Fruit fly (Drosophila melanogaster) whole organism, embryonic: Measurements from ENCODE around the gene CG44303.

Experiments used
- ATbp ChIP-seq: fragments of 200-800 bp; sonication (Bioruptor generic); optimal IDR thresholded peaks from 2 replicates; lab custom pipeline; 2017; ENCODE audit warnings: missing biosample characterization, mild to moderate bottlenecking, missing genetic modification characterization, missing genetic modification reagents
- Ada2b ChIP-seq: fragments of 200-800 bp; sonication (Bioruptor generic); IDR thresholded peaks from 2 replicates; pipeline ENCODE4 v1.3.6; 2022; ENCODE audit warnings: missing biosample characterization, missing genetic modification characterization
- Adf1 ChIP-seq: fragments of 200-800 bp; sonication (Bioruptor generic); IDR thresholded peaks from 2 replicates; pipeline ENCODE4 v1.3.6; 2022; ENCODE audit warnings: missing biosample characterization, missing genetic modification characterization
- B-H2 ChIP-seq: fragments of 200-800 bp; sonication (Bioruptor generic); optimal IDR thresholded peaks from 2 replicates; lab custom pipeline; 2018; ENCODE audit warnings: missing biosample characterization, mild to moderate bottlenecking, missing genetic modification characterization
- Blimp-1 ChIP-seq: fragments of 200-800 bp; sonication (Bioruptor generic); optimal IDR thresholded peaks from 3 replicates; lab custom pipeline; 2018; ENCODE audit warnings: missing biosample characterization, missing genetic modification characterization, mild to moderate bottlenecking, moderate library complexity, missing genetic modification reagents
- CG1024 ChIP-seq: fragments of 200-800 bp; sonication (Bioruptor generic); IDR thresholded peaks from 2 replicates; pipeline ENCODE4 v1.3.6; 2022; ENCODE audit warnings: missing biosample characterization, missing genetic modification characterization
- CG11456 ChIP-seq: fragments of 200-800 bp; sonication (Bioruptor generic); IDR thresholded peaks from 3 replicates; pipeline ENCODE4 v1.3.6; 2022; ENCODE audit warnings: missing biosample characterization, missing genetic modification characterization
- CG1233 ChIP-seq: fragments of 200-800 bp; sonication (Bioruptor generic); optimal IDR thresholded peaks from 4 replicates; lab custom pipeline; 2018; ENCODE audit warnings: missing biosample characterization, mild to moderate bottlenecking, missing genetic modification characterization
- CG14050 ChIP-seq: fragments of 200-800 bp; sonication (Bioruptor generic); IDR thresholded peaks from 3 replicates; pipeline ENCODE4 v1.3.6; 2022; ENCODE audit warnings: missing biosample characterization, missing genetic modification characterization
- CG15514 ChIP-seq: fragments of 200-800 bp; sonication (Bioruptor generic); optimal IDR thresholded peaks from 3 replicates; lab custom pipeline; 2017; ENCODE audit warnings: missing biosample characterization, missing genetic modification characterization, mild to moderate bottlenecking, moderate library complexity, missing genetic modification reagents
- CG16815 ChIP-seq: fragments of 200-800 bp; sonication (Bioruptor generic); optimal IDR thresholded peaks from 3 replicates; lab custom pipeline; 2017; ENCODE audit warnings: missing biosample characterization, mild to moderate bottlenecking, missing genetic modification characterization
- CG17385 ChIP-seq: fragments of 200-800 bp; sonication (Bioruptor generic); optimal IDR thresholded peaks from 3 replicates; lab custom pipeline; 2018; ENCODE audit warnings: missing biosample characterization, mild to moderate bottlenecking, missing genetic modification characterization
- CG17829 ChIP-seq: fragments of 200-800 bp; optimal IDR thresholded peaks from 2 replicates; lab custom pipeline; 2019; ENCODE audit warnings: missing biosample characterization, mild to moderate bottlenecking, missing genetic modification characterization, moderate library complexity
- CG18262 ChIP-seq: fragments of 200-800 bp; optimal IDR thresholded peaks from 3 replicates; lab custom pipeline; 2019; ENCODE audit warnings: missing biosample characterization, mild to moderate bottlenecking, missing genetic modification characterization, moderate library complexity
- CG18619 ChIP-seq: fragments of 200-800 bp; sonication (Bioruptor generic); optimal IDR thresholded peaks from 3 replicates; lab custom pipeline; 2017; ENCODE audit warnings: missing biosample characterization, mild to moderate bottlenecking, missing genetic modification characterization
- CG18764 ChIP-seq: fragments of 200-800 bp; sonication (Bioruptor generic); optimal IDR thresholded peaks from 3 replicates; lab custom pipeline; 2016; ENCODE audit warnings: missing biosample characterization, missing genetic modification characterization
- CG2116 ChIP-seq: fragments of 200-800 bp; sonication (Bioruptor generic); optimal IDR thresholded peaks from 3 replicates; lab custom pipeline; 2018; ENCODE audit warnings: missing biosample characterization, mild to moderate bottlenecking, missing genetic modification characterization
- CG2678 ChIP-seq: fragments of 200-800 bp; sonication (Bioruptor generic); optimal IDR thresholded peaks from 3 replicates; lab custom pipeline; 2019; ENCODE audit warnings: missing biosample characterization, mild to moderate bottlenecking, missing genetic modification characterization, moderate library complexity
- CG32767 ChIP-seq: fragments of 200-800 bp; sonication (Bioruptor generic); IDR thresholded peaks from 2 replicates; pipeline ENCODE4 v1.3.6; 2022; ENCODE audit warnings: missing biosample characterization, missing genetic modification characterization
- CG33557 ChIP-seq: fragments of 200-800 bp; sonication (Bioruptor generic); optimal IDR thresholded peaks from 2 replicates; lab custom pipeline; 2019; ENCODE audit warnings: missing biosample characterization, mild to moderate bottlenecking, missing genetic modification characterization, moderate library complexity
- CG3838 ChIP-seq: fragments of 200-800 bp; sonication (Bioruptor generic); optimal IDR thresholded peaks from 3 replicates; lab custom pipeline; 2016; ENCODE audit warnings: missing biosample characterization, missing genetic modification characterization
- CG4404 ChIP-seq: fragments of 200-800 bp; sonication (Bioruptor generic); IDR thresholded peaks from 2 replicates; pipeline ENCODE4 v1.3.6; 2022; ENCODE audit warnings: missing biosample characterization, missing genetic modification characterization
- CG4820 ChIP-seq: fragments of 200-800 bp; sonication (Bioruptor generic); optimal IDR thresholded peaks from 3 replicates; lab custom pipeline; 2016; ENCODE audit warnings: missing biosample characterization, missing genetic modification characterization
- E2f2 ChIP-seq: fragments of 200-800 bp; sonication (Bioruptor generic); IDR thresholded peaks from 2 replicates; pipeline ENCODE4 v1.3.6; 2022; ENCODE audit warnings: missing biosample characterization, missing genetic modification characterization
- Fer1 ChIP-seq: fragments of 200-800 bp; sonication (Bioruptor generic); optimal IDR thresholded peaks from 2 replicates; lab custom pipeline; 2017; ENCODE audit warnings: missing biosample characterization, mild to moderate bottlenecking, missing genetic modification characterization
- Hmr ChIP-seq: fragments of 200-800 bp; sonication (Bioruptor generic); optimal IDR thresholded peaks from 3 replicates; lab custom pipeline; 2017; ENCODE audit warnings: mild to moderate bottlenecking, missing biosample characterization, missing genetic modification reagents, missing genetic modification characterization
- MTF-1 ChIP-seq: fragments of 200-800 bp; sonication (Bioruptor generic); optimal IDR thresholded peaks from 2 replicates; lab custom pipeline; 2018; ENCODE audit warnings: missing biosample characterization, mild to moderate bottlenecking, missing genetic modification characterization, borderline replicate concordance
- Med ChIP-seq: fragments of 200-800 bp; sonication (Bioruptor generic); peaks from one replicate; lab custom pipeline; 2016; ENCODE audit warnings: missing biosample characterization, missing genetic modification characterization, mild to moderate bottlenecking, inconsistent platforms, moderate library complexity
- Optix ChIP-seq: fragments of 200-800 bp; sonication (Bioruptor generic); IDR thresholded peaks from 3 replicates; pipeline ENCODE4 v1.3.6; 2022; ENCODE audit warnings: missing biosample characterization, missing genetic modification characterization
- Xrp1 ChIP-seq: fragments of 200-800 bp; sonication (Bioruptor generic); IDR thresholded peaks from 2 replicates; pipeline ENCODE4 v1.3.6; 2022; ENCODE audit warnings: missing biosample characterization, missing genetic modification characterization
- ac ChIP-seq: fragments of 200-800 bp; sonication (Bioruptor generic); optimal IDR thresholded peaks from 3 replicates; lab custom pipeline; 2017; ENCODE audit warnings: missing biosample characterization, mild to moderate bottlenecking, missing genetic modification characterization
- bab2 ChIP-seq: fragments of 200-800 bp; sonication (Bioruptor generic); optimal IDR thresholded peaks from 2 replicates; lab custom pipeline; 2016; ENCODE audit warnings: missing biosample characterization, missing genetic modification characterization
- cg ChIP-seq: fragments of 200-800 bp; sonication (Bioruptor generic); optimal IDR thresholded peaks from 3 replicates; lab custom pipeline; 2019; ENCODE audit warnings: missing biosample characterization, mild to moderate bottlenecking, missing genetic modification characterization, moderate library complexity
- da ChIP-seq: fragments of 200-800 bp; sonication (Bioruptor generic); optimal IDR thresholded peaks from 2 replicates; lab custom pipeline; 2016; ENCODE audit warnings: missing biosample characterization, missing genetic modification characterization
- dm ChIP-seq: fragments of 200-800 bp; sonication (Bioruptor generic); optimal IDR thresholded peaks from 3 replicates; lab custom pipeline; 2016; ENCODE audit warnings: missing biosample characterization, missing genetic modification characterization
- dmrt11E ChIP-seq: fragments of 200-800 bp; sonication (Bioruptor generic); optimal IDR thresholded peaks from 3 replicates; lab custom pipeline; 2018; ENCODE audit warnings: missing biosample characterization, mild to moderate bottlenecking, missing genetic modification characterization, moderate library complexity
- dmrt99B ChIP-seq: fragments of 200-800 bp; sonication (Bioruptor generic); optimal IDR thresholded peaks from 2 replicates; lab custom pipeline; 2018; ENCODE audit warnings: missing biosample characterization, mild to moderate bottlenecking, missing genetic modification characterization, moderate library complexity
- esg ChIP-seq: fragments of 200-800 bp; sonication (Bioruptor generic); conservative IDR thresholded peaks from 2 replicates; pipeline ENCODE4 v1.3.6; 2022; ENCODE audit warnings: missing biosample characterization, missing genetic modification characterization
- gcm ChIP-seq: fragments of 200-800 bp; sonication (Bioruptor generic); optimal IDR thresholded peaks from 2 replicates; lab custom pipeline; 2019; ENCODE audit warnings: missing biosample characterization, mild to moderate bottlenecking, missing genetic modification characterization, moderate library complexity
- gro ChIP-seq: fragments of 200-800 bp; sonication (Bioruptor generic); optimal IDR thresholded peaks from 2 replicates; lab custom pipeline; 2016; ENCODE audit warnings: missing biosample characterization, missing genetic modification characterization
- hkb ChIP-seq, 2 experiments: fragments of 200-800 bp in 1 of 2; fragments of >200 bp in 1 of 2; sonication (Bioruptor generic) in 1 of 2; IDR thresholded peaks in 1 of 2; optimal IDR thresholded peaks in 1 of 2; 2 replicates each; pipeline versions ENCODE4 v1.3.6 to Lab custom; 2017 to 2022; ENCODE audit warnings: missing biosample characterization in 1 of 2, missing genetic modification characterization in 1 of 2
- ind ChIP-seq: fragments of 200-800 bp; sonication (Bioruptor generic); optimal IDR thresholded peaks from 3 replicates; lab custom pipeline; 2016; ENCODE audit warnings: missing biosample characterization, missing genetic modification characterization
- klu ChIP-seq: fragments of 200-800 bp; sonication (Bioruptor generic); IDR thresholded peaks from 2 replicates; pipeline ENCODE4 v1.3.6; 2022; ENCODE audit warnings: missing biosample characterization, missing genetic modification characterization
- nmo ChIP-seq: fragments of 200-800 bp; sonication (Bioruptor generic); optimal IDR thresholded peaks from 2 replicates; lab custom pipeline; 2018; ENCODE audit warnings: missing biosample characterization, mild to moderate bottlenecking, missing genetic modification characterization, moderate library complexity
- schlank ChIP-seq: fragments of 200-800 bp; sonication (Bioruptor generic); optimal IDR thresholded peaks from 2 replicates; lab custom pipeline; 2018; ENCODE audit warnings: missing biosample characterization, mild to moderate bottlenecking, missing genetic modification characterization
- sob ChIP-seq: fragments of 200-800 bp; sonication (Bioruptor generic); IDR thresholded peaks from 2 replicates; pipeline ENCODE4 v1.3.6; 2022; ENCODE audit warnings: missing biosample characterization, missing genetic modification characterization
- sqz ChIP-seq: fragments of 200-800 bp; sonication (Bioruptor generic); optimal IDR thresholded peaks from 3 replicates; lab custom pipeline; 2018; ENCODE audit warnings: missing biosample characterization, mild to moderate bottlenecking, missing genetic modification characterization
- tin ChIP-seq: fragments of 200-800 bp; sonication (Bioruptor generic); optimal IDR thresholded peaks from 3 replicates; lab custom pipeline; 2016; ENCODE audit warnings: missing biosample characterization, missing genetic modification characterization
- tx ChIP-seq: fragments of 200-800 bp; sonication (Bioruptor generic); optimal IDR thresholded peaks from 2 replicates; lab custom pipeline; 2016; ENCODE audit warnings: missing biosample characterization, missing genetic modification characterization
- yki ChIP-seq: fragments of >200 bp; optimal IDR thresholded peaks from 3 replicates; lab custom pipeline; 2018
- zfh1 ChIP-seq: fragments of 200-800 bp; sonication (Bioruptor generic); IDR thresholded peaks from 3 replicates; pipeline ENCODE4 v1.3.6; 2022; ENCODE audit warnings: missing biosample characterization, missing genetic modification characterization

Gene CG44303

DNA sequence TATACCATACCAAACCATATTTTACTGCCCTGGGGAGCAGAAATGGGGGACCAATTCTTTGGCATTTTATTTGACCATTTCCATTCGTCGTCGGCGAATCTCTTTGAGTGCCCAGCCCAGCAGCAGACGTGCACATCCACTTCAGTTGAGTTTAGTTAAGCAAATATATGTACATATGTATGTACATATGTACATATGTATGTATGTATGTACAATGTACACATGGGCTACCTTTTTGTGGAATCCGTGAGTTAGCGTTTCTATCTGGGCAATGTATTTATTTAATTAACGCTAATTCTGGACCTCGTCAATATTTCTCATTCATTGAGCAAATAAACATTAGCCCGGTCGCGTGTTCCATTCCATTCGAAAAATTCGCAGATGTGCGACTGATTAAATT lies 32.7 kb upstream of the CG44303 start (continued):
- TF ChIP-seq CG3838 (GFP tag; lab: Kevin White, UChicago) (no peak), yki (lab: Kevin White, UChicago) (no peak), CG1233 (GFP tag; lab: Kevin White, UChicago) (peak; percentile 47), Med (GFP tag; lab: Kevin White, UChicago) (peak; percentile 81), CG32767 (GFP tag; lab: Robert Waterston, UW) (no peak), sqz (GFP tag; lab: Kevin White, UChicago) (no peak), Hmr (peak; percentile 34), hkb (optimal IDR thresholded peaks at IDR 0.05; lab: Kevin White, UChicago) (no peak), hkb (GFP tag; IDR thresholded peaks at IDR 0.05; lab: Robert Waterston, UW) (peak; percentile 56), cg (no peak), Blimp-1 (peak; percentile 25), ATbp (GFP tag; lab: Kevin White, UChicago) (peak; percentile 52), gcm (GFP tag; lab: Kevin White, UChicago) (no peak), CG15514 (GFP tag; lab: Kevin White, UChicago) (peak; percentile 27), klu (GFP tag; lab: Robert Waterston, UW) (no peak), CG2678 (peak; percentile 45), dm (GFP tag; lab: Kevin White, UChicago) (no peak), esg (GFP tag; lab: Robert Waterston, UW) (no peak), Adf1 (GFP tag; lab: Robert Waterston, UW) (no peak), CG11456 (GFP tag; lab: Robert Waterston, UW) (no peak), Optix (GFP tag; lab: Robert Waterston, UW) (0 out of 3 replicates have a peak, but pooled peaks have one; percentile 20), bab2 (peak; percentile 26), CG1024 (0 out of 2 replicates have a peak, but pooled peaks have one; percentile 11), Fer1 (peak; percentile 39), dmrt11E (tag; lab: Kevin White, UChicago) (no peak), tin (no peak), ac (GFP tag; lab: Kevin White, UChicago) (no peak), MTF-1 (GFP tag; lab: Kevin White, UChicago) (peak; percentile 2), CG2116 (GFP tag; lab: Kevin White, UChicago) (no peak), CG17385 (GFP tag; lab: Kevin White, UChicago) (peak; percentile 0), CG16815 (GFP tag; lab: Kevin White, UChicago) (no peak), gro (GFP tag; lab: Kevin White, UChicago) (no peak), CG4820 (GFP tag; lab: Kevin White, UChicago) (no peak), Xrp1 (0 out of 2 replicates have a peak, but pooled peaks have one; percentile 22), nmo (no peak), zfh1 (GFP tag; lab: Robert Waterston, UW) (0 out of 3 replicates have a peak, but pooled peaks have one; percentile 33), CG14050 (no peak), sob (GFP tag; lab: Robert Waterston, UW) (peak; percentile 28; the same call in 1 of the 2 replicates), CG18262 (tag; lab: Kevin White, UChicago) (no peak), CG18764 (GFP tag; lab: Kevin White, UChicago) (peak; percentile 2), da (no peak), dmrt99B (tag; lab: Kevin White, UChicago) (peak; percentile 11), ind (GFP tag; lab: Kevin White, UChicago) (no peak), B-H2 (GFP tag; lab: Kevin White, UChicago) (no peak), Ada2b (GFP tag; lab: Robert Waterston, UW) (no peak), E2f2 (GFP tag; lab: Robert Waterston, UW) (0 out of 2 replicates have a peak, but pooled peaks have one; percentile 18), schlank (tag; lab: Kevin White, UChicago) (no peak), CG4404 (GFP tag; lab: Robert Waterston, UW) (no peak), CG18619 (no peak), CG17829 (no peak), CG33557 (GFP tag; lab: Kevin White, UChicago) (no peak), tx (GFP tag; lab: Kevin White, UChicago) (no peak)
